Worm (Caenorhabditis elegans) whole organism, L1 larva: ENCODE data around the gene lmtr-2.

Source experiments
- egl-13 ChIP-seq: sonication (generic microtip); optimal IDR thresholded peaks from 2 replicates; lab custom pipeline; 2016; ENCODE audit warnings: missing genotype, missing genetic modification reagents, missing genetic modification characterization, missing compliant biosample characterization
- fkh-10 ChIP-seq: sonication (generic microtip); optimal IDR thresholded peaks from 2 replicates; lab custom pipeline; 2017; ENCODE audit warnings: missing biosample characterization, missing genetic modification reagents, missing genetic modification characterization
- fos-1 ChIP-seq: fragments of 150-350 bp; optimal IDR thresholded peaks from 2 replicates; lab custom pipeline; 2014; ENCODE audit warnings: missing biosample characterization, missing genetic modification characterization
- grh-1 ChIP-seq: fragments of 200-800 bp; sonication (Bioruptor generic); IDR thresholded peaks from 2 replicates; pipeline ENCODE4 v1.3.6; 2022; ENCODE audit warnings: missing genetic modification reagents, missing genetic modification characterization, missing compliant biosample characterization
- lin-15B ChIP-seq: fragments of 150-350 bp; sonication (generic microtip); optimal IDR thresholded peaks from 3 replicates; lab custom pipeline; 2014; ENCODE audit warnings: missing biosample characterization, missing genetic modification characterization
- mdl-1 ChIP-seq, 2 experiments: fragments of 150-350 bp; optimal IDR thresholded peaks; 2 replicates each; lab custom pipeline; 2014 to 2017; ENCODE audit warnings: missing biosample characterization in 2 of 2, missing genetic modification characterization in 2 of 2, inconsistent platforms in 1 of 2
- ztf-4 ChIP-seq: fragments of 150-350 bp; optimal IDR thresholded peaks from 2 replicates; lab custom pipeline; 2014; ENCODE audit warnings: missing biosample characterization, missing genetic modification characterization

ce11 chrV:8005000-8005399, 5.9 kb downstream of the lmtr-2 start, which contains the start of gene Y97E10AR.8:
- no peak for TF ChIP-seq mdl-1 (tag; optimal IDR thresholded peaks at IDR 0.05; lab: Kevin White, UChicago)
- no peak for TF ChIP-seq fos-1 (tag; lab: Kevin White, UChicago)
- no peak for TF ChIP-seq lin-15B (tag; lab: Kevin White, UChicago)
- no peak for TF ChIP-seq ztf-4 (tag; lab: Kevin White, UChicago)
- no peak for TF ChIP-seq grh-1
- no peak for TF ChIP-seq egl-13 (tag; lab: Kevin White, UChicago)
- no peak for TF ChIP-seq fkh-10 (GFP tag; lab: Kevin White, UChicago)
